Worm (Caenorhabditis elegans) whole organism, late embryonic: Measurements from ENCODE around the gene C13C4.6.

ENCODE experiments used
- ama-1 ChIP-seq: fragments of 150-350 bp; optimal IDR thresholded peaks from 2 replicates; lab custom pipeline; 2014
- ceh-24 ChIP-seq: sonication (generic microtip); optimal IDR thresholded peaks from 2 replicates; lab custom pipeline; 2016; ENCODE audit warnings: mild to moderate bottlenecking, missing genetic modification characterization, missing compliant biosample characterization
- npax-4 ChIP-seq: sonication (generic microtip); optimal IDR thresholded peaks from 2 replicates; lab custom pipeline; 2016; ENCODE audit warnings: missing genetic modification characterization, missing compliant biosample characterization
- odd-2 ChIP-seq: sonication (generic microtip); optimal IDR thresholded peaks from 2 replicates; lab custom pipeline; 2017; ENCODE audit warnings: antibody characterized with exemption, mild to moderate bottlenecking, missing genetic modification characterization, missing compliant biosample characterization
- pqm-1 ChIP-seq: sonication (generic microtip); optimal IDR thresholded peaks from 2 replicates; lab custom pipeline; 2016; ENCODE audit warnings: missing genetic modification characterization, missing compliant biosample characterization
- sox-4 ChIP-seq: sonication (generic microtip); optimal IDR thresholded peaks from 2 replicates; lab custom pipeline; 2017; ENCODE audit warnings: mild to moderate bottlenecking, missing genetic modification characterization, inconsistent platforms, missing compliant biosample characterization

DNA sequence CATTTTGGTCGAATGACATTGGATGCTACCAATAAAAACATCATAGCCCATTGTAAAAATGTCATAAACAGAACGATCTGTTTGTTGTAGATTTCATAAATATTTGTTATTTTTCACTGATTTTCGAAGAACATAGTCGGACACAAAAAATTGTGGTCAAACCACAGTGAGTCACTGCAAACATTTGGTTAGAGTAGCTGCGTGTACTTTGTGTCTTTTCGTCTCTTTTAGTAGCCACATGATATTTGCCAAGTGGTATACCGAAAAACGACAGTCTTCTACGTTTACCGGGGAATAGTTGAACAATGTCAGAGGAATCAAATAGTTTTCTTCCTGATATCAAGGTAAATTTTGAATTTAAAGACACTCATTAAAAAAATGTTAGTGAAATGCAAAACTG lies 29.6 kb upstream of the C13C4.6 start, which contains the start of gene nhr-206:
- TF ChIP-seq ceh-24 (tag; lab: Kevin White, UChicago): no peak
- TF ChIP-seq ama-1 (lab: Kevin White, UChicago): no peak
- TF ChIP-seq pqm-1 (tag; lab: Kevin White, UChicago): no peak
- no peak for TF ChIP-seq npax-4
- no peak for TF ChIP-seq sox-4
- no peak for TF ChIP-seq odd-2 (tag; lab: Kevin White, UChicago)
